Worm (Caenorhabditis elegans): ENCODE results near the gene pxf-1.

DNA sequence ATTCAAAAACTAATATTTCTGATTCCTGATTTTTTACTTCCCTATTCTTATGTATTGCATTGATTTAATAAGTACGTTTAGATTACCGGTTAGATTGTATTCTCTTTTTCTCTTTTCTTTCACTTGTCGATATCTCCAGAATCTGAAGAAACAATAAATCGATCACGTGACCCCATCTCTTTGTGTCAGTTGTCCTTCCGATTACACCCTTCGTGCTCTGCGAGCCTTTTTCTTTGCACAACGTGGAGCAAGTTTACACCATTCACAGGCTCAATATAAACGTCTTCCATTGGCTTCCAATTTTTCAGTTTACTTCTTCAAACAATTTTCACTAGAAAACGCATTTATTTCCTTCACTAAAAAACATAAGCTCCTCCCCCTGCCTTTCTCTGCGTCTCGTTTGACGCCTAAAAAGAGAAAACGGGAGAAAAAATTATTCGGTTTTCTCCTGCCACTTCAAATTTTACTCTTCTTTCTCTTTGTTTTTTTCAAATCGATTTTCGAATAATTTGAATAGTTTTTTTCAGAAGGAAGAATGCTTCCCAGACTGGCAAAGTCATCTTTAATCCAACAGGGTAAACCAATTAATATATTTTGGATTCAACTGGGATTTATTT lies 6.1 kb upstream of the pxf-1 start, which contains the start of gene gta-1:
- TF ChIP-seq sox-4 (tag; optimal IDR thresholded peaks at IDR 0.05), result no peak
- no peak for TF ChIP-seq nhr-11 (tag; optimal IDR thresholded peaks at IDR 0.05)
